Worm (Caenorhabditis elegans) whole organism, L2 larva: ENCODE data around the gene F31B9.2.

Source experiments
- aly-2 ChIP-seq: fragments of 150-350 bp; optimal IDR thresholded peaks from 2 replicates; lab custom pipeline; 2014; ENCODE audit warnings: missing biosample characterization, missing genetic modification characterization
- ceh-16 ChIP-seq: fragments of 150-350 bp; optimal IDR thresholded peaks from 2 replicates; lab custom pipeline; 2014; ENCODE audit warnings: missing biosample characterization, missing genetic modification characterization
- elt-3 ChIP-seq: sonication (generic microtip); optimal IDR thresholded peaks from 2 replicates; lab custom pipeline; 2017; ENCODE audit warnings: missing biosample characterization, missing genetic modification characterization
- fos-1 ChIP-seq: fragments of 150-350 bp; optimal IDR thresholded peaks from 2 replicates; lab custom pipeline; 2014; ENCODE audit warnings: missing biosample characterization, missing genetic modification characterization
- nhr-21 ChIP-seq: fragments of 150-350 bp; optimal IDR thresholded peaks from 2 replicates; lab custom pipeline; 2014; ENCODE audit warnings: missing biosample characterization, missing genetic modification characterization
- unc-39 ChIP-seq: fragments of 150-350 bp; optimal IDR thresholded peaks from 2 replicates; lab custom pipeline; 2014; ENCODE audit warnings: missing biosample characterization, missing genetic modification characterization
- unc-62 ChIP-seq: fragments of 150-350 bp; optimal IDR thresholded peaks from 2 replicates; lab custom pipeline; 2014; ENCODE audit warnings: missing biosample characterization, missing genetic modification reagents, missing genetic modification characterization
- ztf-11 ChIP-seq: sonication (generic microtip); optimal IDR thresholded peaks from 2 replicates; lab custom pipeline; 2017; ENCODE audit warnings: missing biosample characterization, missing genetic modification characterization

DNA sequence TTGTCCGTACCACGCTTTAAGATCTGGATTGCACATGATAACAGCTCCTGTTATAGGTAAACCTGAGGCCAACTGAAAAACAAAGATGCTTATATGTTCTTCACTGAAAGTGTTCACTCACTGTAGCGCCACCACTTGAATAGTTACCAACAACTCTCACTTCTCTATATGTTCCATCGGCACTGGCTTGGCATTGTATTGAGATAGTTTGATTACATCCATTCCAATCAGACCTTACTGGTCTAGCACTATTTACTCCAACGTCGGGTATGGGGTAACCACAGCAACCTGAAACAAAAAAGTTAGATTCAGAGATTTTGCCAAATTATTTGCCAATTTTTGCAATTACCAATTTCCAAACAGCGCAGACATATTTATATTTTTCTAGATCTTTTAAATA is 1.4 kb upstream of the F31B9.2 start:
- TF ChIP-seq aly-2 (tag; lab: Kevin White, UChicago) (no peak), unc-39 (tag; lab: Kevin White, UChicago) (no peak), ztf-11 (tag; lab: Kevin White, UChicago) (no peak), unc-62 (GFP tag; lab: Kevin White, UChicago) (no peak), ceh-16 (tag; lab: Kevin White, UChicago) (no peak), nhr-21 (no peak), fos-1 (tag; lab: Kevin White, UChicago) (no peak), elt-3 (tag; lab: Kevin White, UChicago) (no peak)
